Fruit fly (Drosophila melanogaster) whole organism, embryonic: ENCODE results near the gene dock.

Experiments used
- CG10321 ChIP-seq: fragments of 200-800 bp; sonication (Bioruptor generic); IDR thresholded peaks from 2 replicates; pipeline ENCODE4 v1.3.6; 2022; ENCODE audit warnings: missing biosample characterization, missing genetic modification characterization
- CG10979 ChIP-seq: fragments of 200-800 bp; sonication (Bioruptor generic); optimal IDR thresholded peaks from 2 replicates; lab custom pipeline; 2018; ENCODE audit warnings: missing biosample characterization, mild to moderate bottlenecking, missing genetic modification characterization, moderate library complexity
- CG11696 ChIP-seq: fragments of 200-800 bp; sonication (Bioruptor generic); IDR thresholded peaks from 2 replicates; pipeline ENCODE4 v1.3.6; 2022; ENCODE audit warnings: missing biosample characterization, missing genetic modification characterization
- CG12391 ChIP-seq: fragments of 200-800 bp; sonication (Bioruptor generic); optimal IDR thresholded peaks from 3 replicates; lab custom pipeline; 2018; ENCODE audit warnings: missing biosample characterization, mild to moderate bottlenecking, missing genetic modification characterization, moderate library complexity
- CG12744 ChIP-seq: fragments of 200-800 bp; sonication (Bioruptor generic); optimal IDR thresholded peaks from 2 replicates; lab custom pipeline; 2016; ENCODE audit warnings: missing biosample characterization, missing genetic modification characterization
- CG13123 ChIP-seq: fragments of 200-800 bp; sonication (Bioruptor generic); optimal IDR thresholded peaks from 2 replicates; lab custom pipeline; 2016; ENCODE audit warnings: missing biosample characterization, missing genetic modification characterization
- CG13296 ChIP-seq: fragments of 200-800 bp; sonication (Bioruptor generic); optimal IDR thresholded peaks from 3 replicates; lab custom pipeline; 2018; ENCODE audit warnings: missing biosample characterization, mild to moderate bottlenecking, missing genetic modification characterization
- CG15269 ChIP-seq: fragments of 200-800 bp; sonication (Bioruptor generic); optimal IDR thresholded peaks from 2 replicates; lab custom pipeline; 2018; ENCODE audit warnings: missing biosample characterization, mild to moderate bottlenecking, missing genetic modification characterization, moderate library complexity
- CG18619 ChIP-seq: fragments of 200-800 bp; sonication (Bioruptor generic); optimal IDR thresholded peaks from 3 replicates; lab custom pipeline; 2017; ENCODE audit warnings: missing biosample characterization, mild to moderate bottlenecking, missing genetic modification characterization
- CG2129 ChIP-seq: fragments of 200-800 bp; sonication (Bioruptor generic); IDR thresholded peaks from 2 replicates; pipeline ENCODE4 v1.3.6; 2022; ENCODE audit warnings: missing biosample characterization, missing genetic modification characterization; ENCODE audit not compliant: partially characterized antibody
- CG2875 ChIP-seq: fragments of 200-800 bp; sonication (Bioruptor generic); optimal IDR thresholded peaks from 2 replicates; lab custom pipeline; 2017; ENCODE audit warnings: missing biosample characterization, mild to moderate bottlenecking, missing genetic modification characterization, missing genetic modification reagents
- CG30431 ChIP-seq: fragments of 200-800 bp; sonication (Bioruptor generic); optimal IDR thresholded peaks from 2 replicates; lab custom pipeline; 2017; ENCODE audit warnings: missing biosample characterization, missing genetic modification characterization
- CG32767 ChIP-seq: fragments of 200-800 bp; sonication (Bioruptor generic); IDR thresholded peaks from 2 replicates; pipeline ENCODE4 v1.3.6; 2022; ENCODE audit warnings: missing biosample characterization, missing genetic modification characterization
- CG34376 ChIP-seq: fragments of 200-800 bp; sonication (Bioruptor generic); optimal IDR thresholded peaks from 2 replicates; lab custom pipeline; 2018; ENCODE audit warnings: missing biosample characterization, mild to moderate bottlenecking, missing genetic modification characterization
- CG4424 ChIP-seq: fragments of 200-800 bp; sonication (Bioruptor generic); optimal IDR thresholded peaks from 3 replicates; lab custom pipeline; 2016; ENCODE audit warnings: missing biosample characterization, missing genetic modification characterization
- CG5180 ChIP-seq: fragments of 200-800 bp; sonication (Bioruptor generic); optimal IDR thresholded peaks from 3 replicates; lab custom pipeline; 2017; ENCODE audit warnings: missing biosample characterization, missing genetic modification characterization, mild to moderate bottlenecking, moderate library complexity, missing genetic modification reagents
- CHES-1-like ChIP-seq: fragments of 200-800 bp; sonication (Bioruptor generic); optimal IDR thresholded peaks from 2 replicates; lab custom pipeline; 2016; ENCODE audit warnings: missing biosample characterization, missing genetic modification characterization
- D ChIP-seq, 2 experiments: fragments of 200-800 bp in 1 of 2; fragments of >200 bp in 1 of 2; sonication (Bioruptor generic) in 1 of 2; optimal IDR thresholded peaks; 2 replicates in 1 of 2; 3 replicates in 1 of 2; lab custom pipeline; 2017; ENCODE audit warnings: mild to moderate bottlenecking in 1 of 2, missing biosample characterization in 1 of 2, missing genetic modification characterization in 1 of 2, missing genetic modification reagents in 1 of 2
- D19A ChIP-seq: fragments of 200-800 bp; optimal IDR thresholded peaks from 3 replicates; lab custom pipeline; 2019; ENCODE audit warnings: missing biosample characterization, mild to moderate bottlenecking, missing genetic modification characterization, moderate library complexity
- Deaf1 ChIP-seq: fragments of 200-800 bp; optimal IDR thresholded peaks from 3 replicates; lab custom pipeline; 2019; ENCODE audit warnings: missing biosample characterization, mild to moderate bottlenecking, missing genetic modification characterization, moderate library complexity
- Elba2 ChIP-seq: fragments of 200-800 bp; sonication (Bioruptor generic); optimal IDR thresholded peaks from 3 replicates; lab custom pipeline; 2016; ENCODE audit warnings: missing biosample characterization, missing genetic modification characterization
- Fer3 ChIP-seq: fragments of 200-800 bp; sonication (Bioruptor generic); optimal IDR thresholded peaks from 2 replicates; lab custom pipeline; 2018; ENCODE audit warnings: missing biosample characterization, mild to moderate bottlenecking, missing genetic modification characterization, moderate library complexity
- H2.0 ChIP-seq: fragments of 200-800 bp; sonication (Bioruptor generic); IDR thresholded peaks from 2 replicates; pipeline ENCODE4 v1.3.6; 2022; ENCODE audit warnings: missing biosample characterization, missing genetic modification characterization
- HLHmδ ChIP-seq: fragments of 200-800 bp; sonication (Bioruptor generic); optimal IDR thresholded peaks from 2 replicates; lab custom pipeline; 2018; ENCODE audit warnings: missing biosample characterization, mild to moderate bottlenecking, missing genetic modification characterization, moderate library complexity
- Hand ChIP-seq: fragments of 200-800 bp; sonication (Bioruptor generic); optimal IDR thresholded peaks from 2 replicates; lab custom pipeline; 2017; ENCODE audit warnings: mild to moderate bottlenecking, missing biosample characterization, missing genetic modification reagents, missing genetic modification characterization
- Lim3 ChIP-seq: fragments of 200-800 bp; sonication (Bioruptor generic); IDR thresholded peaks from 2 replicates; pipeline ENCODE4 v1.3.6; 2022; ENCODE audit warnings: missing biosample characterization, missing genetic modification characterization
- Nf-YB ChIP-seq: fragments of 200-800 bp; sonication (Bioruptor generic); optimal IDR thresholded peaks from 3 replicates; lab custom pipeline; 2019; ENCODE audit warnings: missing biosample characterization, mild to moderate bottlenecking, missing genetic modification characterization, moderate library complexity
- Oaz ChIP-seq: fragments of 200-800 bp; sonication (Bioruptor generic); IDR thresholded peaks from 2 replicates; pipeline ENCODE4 v1.3.6; 2022; ENCODE audit warnings: missing biosample characterization, missing genetic modification characterization
- Ptx1 ChIP-seq: fragments of 200-800 bp; sonication (Bioruptor generic); IDR thresholded peaks from 2 replicates; pipeline ENCODE4 v1.3.6; 2022; ENCODE audit warnings: missing biosample characterization, missing genetic modification characterization
- Sox100B ChIP-seq: fragments of 200-800 bp; sonication (Bioruptor generic); optimal IDR thresholded peaks from 3 replicates; lab custom pipeline; 2018; ENCODE audit warnings: missing biosample characterization, mild to moderate bottlenecking, missing genetic modification characterization
- Sox102F ChIP-seq: fragments of 200-800 bp; sonication (Bioruptor generic); optimal IDR thresholded peaks from 2 replicates; lab custom pipeline; 2018; ENCODE audit warnings: missing biosample characterization, mild to moderate bottlenecking, missing genetic modification characterization, moderate library complexity
- Sry-δ ChIP-seq: fragments of 200-800 bp; sonication (Bioruptor generic); optimal IDR thresholded peaks from 2 replicates; lab custom pipeline; 2016; ENCODE audit warnings: missing biosample characterization, missing genetic modification characterization
- Tbp ChIP-seq: fragments of >200 bp; optimal IDR thresholded peaks from 2 replicates; lab custom pipeline; 2018; ENCODE audit warnings: missing biosample characterization, missing genetic modification characterization
- ara ChIP-seq: fragments of 200-800 bp; sonication (Bioruptor generic); IDR thresholded peaks from 2 replicates; pipeline ENCODE4 v1.3.6; 2022; ENCODE audit warnings: missing biosample characterization, missing genetic modification characterization
- da ChIP-seq: fragments of 200-800 bp; sonication (Bioruptor generic); optimal IDR thresholded peaks from 2 replicates; lab custom pipeline; 2016; ENCODE audit warnings: missing biosample characterization, missing genetic modification characterization
- dmrt11E ChIP-seq: fragments of 200-800 bp; sonication (Bioruptor generic); optimal IDR thresholded peaks from 3 replicates; lab custom pipeline; 2018; ENCODE audit warnings: missing biosample characterization, mild to moderate bottlenecking, missing genetic modification characterization, moderate library complexity
- emc ChIP-seq: fragments of 200-800 bp; sonication (Bioruptor generic); optimal IDR thresholded peaks from 2 replicates; lab custom pipeline; 2016; ENCODE audit warnings: missing biosample characterization, missing genetic modification characterization
- en ChIP-seq: fragments of 200-800 bp; sonication (Bioruptor generic); optimal IDR thresholded peaks from 2 replicates; lab custom pipeline; 2016; ENCODE audit warnings: missing biosample characterization, missing genetic modification characterization
- ewg ChIP-seq: fragments of 200-800 bp; sonication (Bioruptor generic); optimal IDR thresholded peaks from 3 replicates; lab custom pipeline; 2017; ENCODE audit warnings: mild to moderate bottlenecking, missing biosample characterization, missing genetic modification reagents, missing genetic modification characterization
- gcm ChIP-seq: fragments of 200-800 bp; sonication (Bioruptor generic); optimal IDR thresholded peaks from 2 replicates; lab custom pipeline; 2019; ENCODE audit warnings: missing biosample characterization, mild to moderate bottlenecking, missing genetic modification characterization, moderate library complexity
- her ChIP-seq: fragments of 200-800 bp; sonication (Bioruptor generic); optimal IDR thresholded peaks from 2 replicates; lab custom pipeline; 2016; ENCODE audit warnings: missing biosample characterization, missing genetic modification characterization
- hth ChIP-seq: fragments of >200 bp; optimal IDR thresholded peaks from 2 replicates; lab custom pipeline; 2017; ENCODE audit warnings: inconsistent platforms
- inv ChIP-seq: fragments of 200-800 bp; sonication (Bioruptor generic); IDR thresholded peaks from 2 replicates; pipeline ENCODE4 v1.3.6; 2022; ENCODE audit warnings: missing biosample characterization, missing genetic modification characterization; ENCODE audit not compliant: partially characterized antibody
- lmd ChIP-seq: fragments of 200-800 bp; sonication (Bioruptor generic); IDR thresholded peaks from 2 replicates; pipeline ENCODE4 v1.3.6; 2022; ENCODE audit warnings: missing biosample characterization, missing genetic modification characterization
- run ChIP-seq: fragments of 200-800 bp; sonication (Bioruptor generic); optimal IDR thresholded peaks from 3 replicates; lab custom pipeline; 2018; ENCODE audit warnings: missing biosample characterization, mild to moderate bottlenecking, missing genetic modification characterization
- sim ChIP-seq: fragments of 200-800 bp; sonication (Bioruptor generic); IDR thresholded peaks from 2 replicates; pipeline ENCODE4 v1.3.6; 2022; ENCODE audit warnings: missing biosample characterization, missing genetic modification characterization
- stc ChIP-seq: fragments of 200-800 bp; sonication (Bioruptor generic); IDR thresholded peaks from 2 replicates; pipeline ENCODE4 v1.3.6; 2022; ENCODE audit warnings: missing biosample characterization, missing genetic modification characterization
- sug ChIP-seq: fragments of 200-800 bp; optimal IDR thresholded peaks from 2 replicates; lab custom pipeline; 2019; ENCODE audit warnings: missing biosample characterization, mild to moderate bottlenecking, missing genetic modification characterization, moderate library complexity
- vnd ChIP-seq: fragments of 200-800 bp; sonication (Bioruptor generic); IDR thresholded peaks from 3 replicates; pipeline ENCODE4 v1.3.6; 2022; ENCODE audit warnings: missing biosample characterization, missing genetic modification characterization; ENCODE audit not compliant: partially characterized antibody

Gene dock

DNA sequence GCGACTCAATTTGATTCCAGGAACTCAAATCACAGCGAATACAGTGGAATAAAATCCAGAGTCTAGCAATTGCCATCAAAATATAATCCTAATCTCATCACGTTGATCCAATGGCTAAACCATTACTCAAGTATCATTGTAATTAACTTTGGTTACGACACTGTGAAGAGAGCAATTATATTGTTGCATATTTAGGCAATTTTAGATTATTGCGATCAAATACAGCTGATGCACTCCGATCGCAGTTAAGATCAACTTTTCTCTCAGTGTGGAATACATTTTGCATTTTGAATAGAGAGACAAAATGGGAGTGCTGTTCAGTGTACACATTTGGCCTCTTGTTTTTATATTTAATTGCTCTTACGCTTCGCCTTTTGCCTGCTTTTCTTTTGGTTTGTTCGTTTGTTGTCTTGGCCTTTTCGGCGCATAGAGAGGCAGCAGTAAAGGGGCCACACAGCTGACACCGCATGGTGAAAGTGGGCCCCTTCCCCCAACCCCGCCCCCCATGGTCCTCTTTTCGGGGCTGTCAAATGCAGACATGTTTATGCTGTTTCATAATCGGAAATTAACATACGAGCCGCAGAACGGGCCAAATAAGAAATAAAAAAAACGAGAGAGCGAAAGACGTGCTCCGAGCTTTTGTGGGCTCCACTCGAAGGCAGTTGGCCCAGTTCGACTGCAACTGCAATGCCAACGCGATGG lies 20.5 kb downstream of the dock start (continued):
- TF ChIP-seq CG2875 (GFP tag; lab: Kevin White, UChicago) (peak; percentile 56), gcm (GFP tag; lab: Kevin White, UChicago) (no peak), CG4424 (GFP tag; lab: Kevin White, UChicago) (peak; percentile 56), hth (lab: Kevin White, UChicago) (no peak), D19A (peak; percentile 47), ara (GFP tag; lab: Robert Waterston, UW) (no peak), Elba2 (GFP tag; lab: Kevin White, UChicago) (no peak), CG34376 (GFP tag; lab: Kevin White, UChicago) (no peak), CG12744 (no peak), CG15269 (tag; lab: Kevin White, UChicago) (peak; percentile 61), CG10321 (GFP tag; lab: Robert Waterston, UW) (no peak), Fer3 (tag; lab: Kevin White, UChicago) (peak; percentile 46), run (tag; lab: Kevin White, UChicago) (peak; percentile 38), CG2129 (no peak), sim (GFP tag; lab: Robert Waterston, UW) (no peak), stc (GFP tag; lab: Robert Waterston, UW) (no peak), ewg (peak; percentile 52), dmrt11E (tag; lab: Kevin White, UChicago) (no peak), Hand (no peak), CG11696 (GFP tag; lab: Robert Waterston, UW) (no peak), CG13123 (GFP tag; lab: Kevin White, UChicago) (peak; percentile 31), lmd (GFP tag; lab: Robert Waterston, UW) (peak; percentile 70), da (GFP tag; lab: Kevin White, UChicago) (no peak), en (peak; percentile 62), CG10979 (tag; lab: Kevin White, UChicago) (peak; percentile 74), vnd (GFP tag; lab: Robert Waterston, UW) (no peak), Sox102F (GFP tag; lab: Kevin White, UChicago) (peak; percentile 85), Tbp (GFP tag; lab: Kevin White, UChicago) (no peak), CG5180 (GFP tag; lab: Kevin White, UChicago) (peak; percentile 45), CG13296 (GFP tag; lab: Kevin White, UChicago) (no peak), emc (GFP tag; lab: Kevin White, UChicago) (no peak), Deaf1 (tag; lab: Kevin White, UChicago) (peak; percentile 27), Sox100B (GFP tag; lab: Kevin White, UChicago) (peak; percentile 56), CG18619 (GFP tag; lab: Kevin White, UChicago) (peak; percentile 50), CG30431 (peak; percentile 47), CG12391 (tag; lab: Kevin White, UChicago) (peak; percentile 55), Lim3 (no peak), CHES-1-like (peak; percentile 56), H2.0 (GFP tag; lab: Robert Waterston, UW) (peak; percentile 51), her (GFP tag; lab: Kevin White, UChicago) (peak; percentile 60), inv (no peak), CG32767 (GFP tag; lab: Robert Waterston, UW) (0 out of 2 replicates have a peak, but pooled peaks have one; percentile 26), D (optimal IDR thresholded peaks at IDR 0.05; lab: Kevin White, UChicago) (no peak), D (GFP tag; optimal IDR thresholded peaks at IDR 0.05; lab: Kevin White, UChicago) (peak; percentile 40), Sry-δ (GFP tag; lab: Kevin White, UChicago) (peak; percentile 23), HLHmδ (no peak), sug (no peak), Nf-YB (GFP tag; lab: Kevin White, UChicago) (peak; percentile 21), Oaz (no peak), Ptx1 (GFP tag; lab: Robert Waterston, UW) (peak; percentile 71)
